Worm (Caenorhabditis elegans): ENCODE data around the gene pkg-2.

Gene pkg-2

ce11 chrIV:8527598-8528012 lies 6.9 kb downstream of the pkg-2 start (continued):
- TF ChIP-seq nhr-77 (tag; optimal IDR thresholded peaks at IDR 0.05) (peak; percentile 46), Y55F3AM.14 (GFP tag; optimal IDR thresholded peaks at IDR 0.05) (peak; percentile 78), gmeb-1 (tag; optimal IDR thresholded peaks at IDR 0.05) (peak; percentile 78), nhr-6 (tag; optimal IDR thresholded peaks at IDR 0.05) (peak; percentile 85), nhr-10 (tag; optimal IDR thresholded peaks at IDR 0.05) (peak; percentile 49)

- TF ChIP-seq ceh-16 (tag; optimal IDR thresholded peaks at IDR 0.05): no peak
- TF ChIP-seq blmp-1 (tag; optimal IDR thresholded peaks at IDR 0.05; ENCODE audit: insufficient read depth): no peak
- peak; percentile 51 to 70 for TF ChIP-seq mdl-1 (tag; optimal IDR thresholded peaks at IDR 0.05)
- no peak for TF ChIP-seq unc-39 (tag; optimal IDR thresholded peaks at IDR 0.05)
- TF ChIP-seq fos-1 (tag; optimal IDR thresholded peaks at IDR 0.05): peak; percentile 73
- TF ChIP-seq lin-11 (tag; optimal IDR thresholded peaks at IDR 0.05): no peak
- TF ChIP-seq lin-39 (tag; optimal IDR thresholded peaks at IDR 0.05): no peak
- no peak for TF ChIP-seq nhr-23 (tag; optimal IDR thresholded peaks at IDR 0.05)
- TF ChIP-seq F13H6.1 (tag; optimal IDR thresholded peaks at IDR 0.05): peak; percentile 26
- peak; percentile 41 for TF ChIP-seq nhr-129 (tag; optimal IDR thresholded peaks at IDR 0.05)
- TF ChIP-seq ztf-4 (tag; optimal IDR thresholded peaks at IDR 0.05): no peak
- no peak for TF ChIP-seq dmd-4 (tag; optimal IDR thresholded peaks at IDR 0.05)
- TF ChIP-seq nhr-21 (tag; optimal IDR thresholded peaks at IDR 0.05): peak; percentile 72
- no peak for TF ChIP-seq R02D3.7 (tag; optimal IDR thresholded peaks at IDR 0.05)
- TF ChIP-seq snpc-4 (tag; optimal IDR thresholded peaks at IDR 0.05): no peak
- TF ChIP-seq ceh-82 (tag; optimal IDR thresholded peaks at IDR 0.05): no peak
- TF ChIP-seq skn-1 (tag; optimal IDR thresholded peaks at IDR 0.05): no peak
- TF ChIP-seq ztf-11 (tag; optimal IDR thresholded peaks at IDR 0.05): no peak
- TF ChIP-seq egl-27 (tag; optimal IDR thresholded peaks at IDR 0.05): no peak
- TF ChIP-seq sma-9 (GFP tag; optimal IDR thresholded peaks at IDR 0.05): peak; percentile 97
- no peak for TF ChIP-seq sma-9 (tag; optimal IDR thresholded peaks at IDR 0.05)
- no peak for TF ChIP-seq alr-1 (tag; optimal IDR thresholded peaks at IDR 0.05)
- no peak for TF ChIP-seq mab-5 (tag; optimal IDR thresholded peaks at IDR 0.05)
- TF ChIP-seq nhr-77 (tag; optimal IDR thresholded peaks at IDR 0.05): no peak
- peak; percentile 78 for TF ChIP-seq sma-3 (GFP tag; optimal IDR thresholded peaks at IDR 0.05)
- no peak for TF ChIP-seq zag-1 (tag; optimal IDR thresholded peaks at IDR 0.05)
- TF ChIP-seq nhr-25 (tag; optimal IDR thresholded peaks at IDR 0.05): peak; percentile 58
- TF ChIP-seq ztf-1 (GFP tag; conservative IDR thresholded peaks at IDR 0.05): no peak
- TF ChIP-seq unc-62 (GFP tag; optimal IDR thresholded peaks at IDR 0.05): no peak
- no peak for TF ChIP-seq Y55F3AM.14 (GFP tag; optimal IDR thresholded peaks at IDR 0.05)
- TF ChIP-seq crh-2 (tag; optimal IDR thresholded peaks at IDR 0.05): peak; percentile 66
- TF ChIP-seq gmeb-1 (tag; optimal IDR thresholded peaks at IDR 0.05): peak; percentile 38
- TF ChIP-seq ZK546.5 (tag; optimal IDR thresholded peaks at IDR 0.05): no peak
These were observed 7.7 kb downstream of the pkg-2 start for ce11 chrIV:8528345-8528744.

- TF ChIP-seq peb-1 (tag; optimal IDR thresholded peaks at IDR 0.05): no peak
- TF ChIP-seq R02D3.7 (tag; optimal IDR thresholded peaks at IDR 0.05): no peak
- peak; percentile 73 for TF ChIP-seq blmp-1 (tag; optimal IDR thresholded peaks at IDR 0.05; ENCODE audit: insufficient read depth)
- no peak for TF ChIP-seq ztf-4 (tag; optimal IDR thresholded peaks at IDR 0.05)
- peak; percentile 44 for TF ChIP-seq ama-1 (optimal IDR thresholded peaks at IDR 0.05)
- TF ChIP-seq nhr-23 (tag; optimal IDR thresholded peaks at IDR 0.05): no peak
- peak; percentile 50 for TF ChIP-seq sem-4 (tag; optimal IDR thresholded peaks at IDR 0.05)
- no peak for TF ChIP-seq ztf-1 (GFP tag; conservative IDR thresholded peaks at IDR 0.05)
- no peak for TF ChIP-seq unc-39 (tag; optimal IDR thresholded peaks at IDR 0.05)
- TF ChIP-seq lin-39 (tag; optimal IDR thresholded peaks at IDR 0.05): no peak
- TF ChIP-seq unc-62 (GFP tag; optimal IDR thresholded peaks at IDR 0.05): no peak
- TF ChIP-seq nhr-25 (tag; optimal IDR thresholded peaks at IDR 0.05): peak; percentile 95
- TF ChIP-seq nhr-10 (tag; optimal IDR thresholded peaks at IDR 0.05): no peak
- TF ChIP-seq sma-9 (GFP tag; optimal IDR thresholded peaks at IDR 0.05): peak; percentile 96
- TF ChIP-seq sma-9 (tag; optimal IDR thresholded peaks at IDR 0.05): no peak
- TF ChIP-seq alr-1 (tag; optimal IDR thresholded peaks at IDR 0.05): no peak
- TF ChIP-seq mdl-1 (tag; optimal IDR thresholded peaks at IDR 0.05): peak in 1 of 2 experiments; percentile 31
- TF ChIP-seq nhr-12 (tag; optimal IDR thresholded peaks at IDR 0.05): no peak
- TF ChIP-seq F13H6.1 (tag; optimal IDR thresholded peaks at IDR 0.05): peak; percentile 41
- peak; percentile 93 for TF ChIP-seq nhr-21 (tag; optimal IDR thresholded peaks at IDR 0.05)
- TF ChIP-seq elt-3 (tag; optimal IDR thresholded peaks at IDR 0.05): no peak
- no peak for TF ChIP-seq Y55F3AM.14 (GFP tag; optimal IDR thresholded peaks at IDR 0.05)
- peak; percentile 76 for TF ChIP-seq nhr-6 (tag; optimal IDR thresholded peaks at IDR 0.05)
- peak; percentile 71 for TF ChIP-seq crh-2 (tag; optimal IDR thresholded peaks at IDR 0.05)
- TF ChIP-seq nhr-237 (tag; optimal IDR thresholded peaks at IDR 0.05): no peak
- peak; percentile 55 for TF ChIP-seq gmeb-1 (tag; optimal IDR thresholded peaks at IDR 0.05)
- TF ChIP-seq nhr-77 (tag; optimal IDR thresholded peaks at IDR 0.05): no peak
- no peak for TF ChIP-seq aly-2 (tag; optimal IDR thresholded peaks at IDR 0.05)
- no peak for TF ChIP-seq dmd-4 (tag; optimal IDR thresholded peaks at IDR 0.05)
- peak; percentile 91 for TF ChIP-seq sma-3 (GFP tag; optimal IDR thresholded peaks at IDR 0.05)
- no peak for TF ChIP-seq mbf-1 (tag; optimal IDR thresholded peaks at IDR 0.05)
- TF ChIP-seq snpc-4 (tag; optimal IDR thresholded peaks at IDR 0.05): no peak
- no peak for TF ChIP-seq lin-13 (GFP tag; optimal IDR thresholded peaks at IDR 0.05)
- peak; percentile 17 for TF ChIP-seq C34F6.9 (tag; optimal IDR thresholded peaks at IDR 0.05)
- TF ChIP-seq zag-1 (tag; optimal IDR thresholded peaks at IDR 0.05): no peak
- no peak for TF ChIP-seq ZK546.5 (tag; optimal IDR thresholded peaks at IDR 0.05)
- TF ChIP-seq lsy-2 (tag; optimal IDR thresholded peaks at IDR 0.05): peak in 1 of 2 experiments; percentile 58
- TF ChIP-seq nhr-129 (tag; optimal IDR thresholded peaks at IDR 0.05): peak; percentile 72
- TF ChIP-seq skn-1 (tag; optimal IDR thresholded peaks at IDR 0.05): no peak
- TF ChIP-seq ceh-16 (tag; optimal IDR thresholded peaks at IDR 0.05): no peak
- no peak for TF ChIP-seq mab-5 (tag; optimal IDR thresholded peaks at IDR 0.05)
- peak; percentile 11 for TF ChIP-seq fos-1 (tag; optimal IDR thresholded peaks at IDR 0.05)
These were observed 8.3 kb downstream of the pkg-2 start for ce11 chrIV:8529039-8529438.
